Worm (Caenorhabditis elegans) whole organism, dauer: Measurements from ENCODE around the gene arf-1.

Experiments used
- unc-62 ChIP-seq: sonication (generic microtip); optimal IDR thresholded peaks from 2 replicates; lab custom pipeline; 2017; ENCODE audit warnings: missing biosample characterization, missing genetic modification reagents, missing genetic modification characterization

arf-1 gene

ce11 chrIII:5697963-5698730 lies 16.5 kb upstream of the arf-1 start, which contains the start of the genes lgg-3 and rgs-5:
TSS of gene lgg-3 (minus strand) at chrIII:5698013.
TSS of gene rgs-5 (plus strand) at chrIII:5698555.
- TF ChIP-seq unc-62 (GFP tag; lab: Kevin White, UChicago), result no peak

DNA sequence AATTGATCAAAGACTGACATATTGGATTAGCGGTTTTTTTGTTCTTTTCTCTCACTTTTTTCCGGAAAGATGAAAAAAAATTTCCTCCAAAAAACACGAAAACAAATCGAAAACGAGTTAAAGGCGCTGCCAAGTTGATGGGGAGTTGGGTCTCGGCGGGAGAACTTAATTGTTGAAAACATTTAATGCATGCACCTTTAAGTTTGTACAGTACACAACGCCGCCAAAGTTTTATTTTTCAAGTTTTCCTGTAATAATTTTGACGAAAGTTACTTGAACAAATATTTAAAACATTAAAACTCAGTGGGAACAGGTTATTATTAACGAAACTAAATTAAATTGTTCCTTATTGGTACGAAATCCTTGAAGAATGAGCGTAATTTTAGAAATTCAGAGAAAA lies 13.2 kb upstream of the arf-1 start:
- TF ChIP-seq unc-62 (GFP tag; lab: Kevin White, UChicago), result no peak

ce11 chrIII:5705228-5705888 lies 9.3 kb upstream of the arf-1 start, which contains the start of gene swp-1:
TSS of gene swp-1 (minus strand) at chrIII:5705525.
- TF ChIP-seq unc-62 (GFP tag; lab: Kevin White, UChicago), result no peak

ce11 chrIII:5706077-5706627 lies 8.5 kb upstream of the arf-1 start, which contains the start of gene rpl-23:
TSS of gene rpl-23 (minus strand) at chrIII:5706127.
- TF ChIP-seq unc-62 (GFP tag; lab: Kevin White, UChicago), result no peak

DNA sequence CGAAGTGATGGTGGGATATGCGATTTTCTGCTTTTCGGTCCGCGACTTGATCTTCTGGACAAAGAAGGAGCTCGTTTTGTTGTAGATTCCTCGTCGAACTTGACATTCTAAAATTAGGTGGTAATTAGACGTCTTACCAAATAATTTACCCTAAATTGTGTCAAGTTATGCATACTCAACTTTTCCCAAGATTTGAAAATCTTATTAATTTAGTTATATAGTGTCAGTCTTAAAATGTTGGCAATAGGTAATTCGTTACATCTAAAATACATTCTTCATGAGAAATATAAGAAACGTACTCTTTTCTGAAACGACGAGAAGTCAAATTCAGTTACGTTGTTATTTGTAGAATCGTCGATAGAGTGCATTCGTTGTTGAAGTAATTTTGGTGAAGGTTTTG lies 7.1 kb upstream of the arf-1 start:
- no peak for TF ChIP-seq unc-62 (GFP tag; lab: Kevin White, UChicago)

DNA sequence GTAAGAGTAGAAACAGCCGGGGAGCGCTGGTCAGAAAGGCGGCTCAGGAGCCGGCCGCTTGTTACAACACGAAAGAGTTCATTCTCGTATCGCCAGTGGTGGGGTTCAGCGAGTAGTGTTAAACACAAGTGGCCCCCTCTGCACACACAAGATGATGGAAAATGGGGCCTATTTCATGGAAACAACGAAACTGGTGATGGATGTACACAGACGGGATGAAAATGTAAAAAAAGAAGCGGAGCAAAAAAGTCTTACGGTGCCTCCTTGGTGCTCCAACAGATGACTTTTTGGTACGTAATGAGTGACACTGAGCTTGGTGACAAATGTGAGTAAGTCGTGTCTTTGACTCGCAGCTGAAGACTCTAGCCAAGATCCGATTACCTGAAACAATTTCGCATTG lies 6.7 kb upstream of the arf-1 start:
- no peak for TF ChIP-seq unc-62 (GFP tag; lab: Kevin White, UChicago)

ce11 chrIII:5709224-5709623 lies 5.5 kb upstream of the arf-1 start, which contains the start of gene hpo-28:
TSS of gene hpo-28 (minus strand) at chrIII:5709324.
- TF ChIP-seq unc-62 (GFP tag; lab: Kevin White, UChicago), result no peak

- TF ChIP-seq unc-62 (GFP tag; lab: Kevin White, UChicago), result no peak
These were observed 4.6 kb upstream of the arf-1 start, which contains the start of gene B0336.12 for ce11 chrIII:5710045-5710444. TSS of gene B0336.12 (minus strand) at chrIII:5710145.

DNA sequence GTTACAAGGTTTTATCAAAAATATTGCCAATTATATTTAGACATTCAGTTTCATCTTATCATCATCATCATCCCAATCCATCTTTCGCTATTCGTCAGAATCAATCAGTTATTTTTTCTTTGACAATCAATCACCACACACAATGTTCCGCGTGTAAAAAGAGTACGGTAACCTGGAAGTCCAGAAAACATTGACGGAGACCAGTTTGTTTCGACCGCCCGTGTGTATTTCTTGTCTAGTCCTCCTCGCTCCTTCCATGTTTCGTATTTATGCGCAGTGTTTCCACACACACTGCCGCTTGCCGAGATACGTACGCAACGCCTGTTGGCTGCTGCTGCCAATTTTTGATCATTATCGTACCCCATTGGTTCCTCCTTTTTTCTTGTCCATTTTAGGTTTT lies 4.0 kb upstream of the arf-1 start:
- TF ChIP-seq unc-62 (GFP tag; lab: Kevin White, UChicago), result no peak

- TF ChIP-seq unc-62 (GFP tag; lab: Kevin White, UChicago), result no peak
These were observed 3.4 kb upstream of the arf-1 start, which contains the start of gene rbm-26 for ce11 chrIII:5711242-5711641. TSS of gene rbm-26 (plus strand) at chrIII:5711542.

ce11 chrIII:5711881-5712643 lies 2.6 kb upstream of the arf-1 start:
- TF ChIP-seq unc-62 (GFP tag; lab: Kevin White, UChicago), result no peak

DNA sequence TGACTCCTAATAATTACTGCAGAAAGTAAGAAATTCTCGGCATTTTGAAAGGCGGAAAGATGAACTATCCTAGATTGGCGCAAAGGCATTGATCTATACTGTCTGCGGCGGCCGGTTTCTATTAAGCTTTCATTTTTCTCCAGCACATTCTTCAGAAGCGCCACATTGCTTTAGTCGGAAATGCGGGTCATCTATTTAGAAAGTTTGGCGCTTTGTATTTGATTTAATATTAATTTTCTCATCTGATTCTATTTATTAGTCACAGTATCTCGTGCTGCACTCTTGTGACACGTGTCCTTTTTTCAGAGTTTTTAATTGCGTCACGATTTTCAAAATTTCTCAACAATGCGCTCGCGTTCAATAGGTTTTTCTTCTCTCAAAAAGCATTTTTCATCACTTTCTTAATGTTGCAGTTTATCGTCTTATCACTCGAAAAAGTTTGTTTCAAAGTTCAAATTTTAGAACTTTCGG lies 333 bp downstream of the arf-1 start:
- TF ChIP-seq unc-62 (GFP tag; lab: Kevin White, UChicago), result no peak

DNA sequence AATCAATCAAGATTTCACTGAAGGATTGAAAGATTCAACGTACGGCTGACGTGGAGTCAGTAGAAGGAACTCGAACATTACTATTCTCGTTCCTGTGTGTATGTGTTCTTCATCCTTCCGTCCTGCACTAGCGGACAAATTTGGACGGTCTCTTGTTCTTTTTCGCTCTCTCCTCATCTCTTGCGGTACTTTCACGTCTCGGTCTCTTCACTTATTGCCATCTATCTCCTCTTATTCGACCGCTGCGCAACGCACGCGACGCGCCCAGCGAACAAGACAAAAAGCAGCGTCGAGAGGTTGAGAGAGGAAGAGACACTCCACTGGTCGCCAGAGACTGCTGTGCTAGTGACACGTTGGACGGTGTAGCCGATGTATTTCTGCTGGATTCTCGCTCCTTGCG lies 781 bp downstream of the arf-1 start:
- TF ChIP-seq unc-62 (GFP tag; lab: Kevin White, UChicago), result no peak

- no peak for TF ChIP-seq unc-62 (GFP tag; lab: Kevin White, UChicago)
These were observed 2.6 kb downstream of the arf-1 start for ce11 chrIII:5717173-5717748.

DNA sequence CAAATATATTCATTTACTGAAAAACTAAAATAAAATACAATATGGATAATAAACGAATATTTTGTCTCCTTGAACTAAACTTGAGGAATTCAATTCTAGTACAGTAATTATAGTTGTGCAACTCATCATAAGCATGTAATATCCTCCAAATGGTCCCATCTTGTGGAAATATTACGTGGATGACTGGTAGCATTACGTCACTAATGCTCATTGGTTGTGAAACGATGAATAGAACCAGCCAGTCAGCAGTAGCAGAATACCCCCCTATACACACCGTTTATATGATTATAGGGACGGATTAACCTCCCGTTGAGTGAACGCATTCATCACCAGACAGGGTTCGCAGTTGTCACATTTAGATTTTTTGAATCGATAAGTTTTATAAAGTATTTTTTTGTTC lies 3.7 kb downstream of the arf-1 start:
- no peak for TF ChIP-seq unc-62 (GFP tag; lab: Kevin White, UChicago)
